Fruit fly (Drosophila melanogaster) whole organism, embryonic: ENCODE data around the gene CG1575.

Experiments
- Adf1 ChIP-seq: fragments of 200-800 bp; sonication (Bioruptor generic); IDR thresholded peaks from 2 replicates; pipeline ENCODE4 v1.3.6; 2022; ENCODE audit warnings: missing biosample characterization, missing genetic modification characterization
- Atf6 ChIP-seq: fragments of 200-800 bp; sonication (Bioruptor generic); IDR thresholded peaks from 2 replicates; pipeline ENCODE4 v1.3.6; 2022; ENCODE audit warnings: missing biosample characterization, missing genetic modification characterization
- BEAF-32 ChIP-seq: fragments of 200-800 bp; sonication (Bioruptor generic); optimal IDR thresholded peaks from 3 replicates; lab custom pipeline; 2017; ENCODE audit warnings: missing biosample characterization, missing genetic modification characterization, mild to moderate bottlenecking, moderate library complexity, missing genetic modification reagents
- CG10321 ChIP-seq: fragments of 200-800 bp; sonication (Bioruptor generic); IDR thresholded peaks from 2 replicates; pipeline ENCODE4 v1.3.6; 2022; ENCODE audit warnings: missing biosample characterization, missing genetic modification characterization
- CG10543 ChIP-seq: fragments of 200-800 bp; sonication (Bioruptor generic); optimal IDR thresholded peaks from 3 replicates; lab custom pipeline; 2017; ENCODE audit warnings: missing biosample characterization, mild to moderate bottlenecking, missing genetic modification characterization, moderate library complexity
- CG11504 ChIP-seq: fragments of 200-800 bp; sonication (Bioruptor generic); optimal IDR thresholded peaks from 3 replicates; lab custom pipeline; 2019; ENCODE audit warnings: missing biosample characterization, mild to moderate bottlenecking, missing genetic modification characterization, moderate library complexity
- CG13123 ChIP-seq: fragments of 200-800 bp; sonication (Bioruptor generic); optimal IDR thresholded peaks from 2 replicates; lab custom pipeline; 2016; ENCODE audit warnings: missing biosample characterization, missing genetic modification characterization
- CG13624 ChIP-seq: fragments of 200-800 bp; sonication (Bioruptor generic); optimal IDR thresholded peaks from 2 replicates; lab custom pipeline; 2016; ENCODE audit warnings: missing biosample characterization, missing genetic modification characterization
- CG14014 ChIP-seq: fragments of 200-800 bp; sonication (Bioruptor generic); IDR thresholded peaks from 2 replicates; pipeline ENCODE4 v1.3.6; 2022; ENCODE audit warnings: missing biosample characterization, missing genetic modification characterization
- CG15514 ChIP-seq: fragments of 200-800 bp; sonication (Bioruptor generic); optimal IDR thresholded peaks from 3 replicates; lab custom pipeline; 2017; ENCODE audit warnings: missing biosample characterization, missing genetic modification characterization, mild to moderate bottlenecking, moderate library complexity, missing genetic modification reagents
- CG1603 ChIP-seq: fragments of 200-800 bp; sonication (Bioruptor generic); optimal IDR thresholded peaks from 2 replicates; lab custom pipeline; 2019; ENCODE audit warnings: missing biosample characterization, mild to moderate bottlenecking, missing genetic modification characterization, moderate library complexity
- CG17186 ChIP-seq: fragments of 200-800 bp; sonication (Bioruptor generic); optimal IDR thresholded peaks from 3 replicates; lab custom pipeline; 2017; ENCODE audit warnings: missing biosample characterization, missing genetic modification reagents, missing genetic modification characterization
- CG1832 ChIP-seq: fragments of 200-800 bp; sonication (Bioruptor generic); optimal IDR thresholded peaks from 2 replicates; lab custom pipeline; 2017; ENCODE audit warnings: missing biosample characterization, mild to moderate bottlenecking, missing genetic modification characterization, inconsistent platforms
- CG2678 ChIP-seq: fragments of 200-800 bp; sonication (Bioruptor generic); optimal IDR thresholded peaks from 3 replicates; lab custom pipeline; 2019; ENCODE audit warnings: missing biosample characterization, mild to moderate bottlenecking, missing genetic modification characterization, moderate library complexity
- CG34422 ChIP-seq: fragments of 200-800 bp; sonication (Bioruptor generic); IDR thresholded peaks from 3 replicates; pipeline ENCODE4 v1.3.6; 2022; ENCODE audit warnings: missing biosample characterization, missing genetic modification characterization
- CG3847 ChIP-seq: fragments of 200-800 bp; sonication (Bioruptor generic); IDR thresholded peaks from 2 replicates; pipeline ENCODE4 v1.3.6; 2022; ENCODE audit warnings: missing biosample characterization, missing genetic modification characterization
- CG4360 ChIP-seq: fragments of 200-800 bp; sonication (Bioruptor generic); IDR thresholded peaks from 2 replicates; pipeline ENCODE4 v1.3.6; 2022; ENCODE audit warnings: missing biosample characterization, missing genetic modification characterization
- CG4617 ChIP-seq: fragments of 200-800 bp; sonication (Bioruptor generic); optimal IDR thresholded peaks from 3 replicates; lab custom pipeline; 2016; ENCODE audit warnings: missing biosample characterization, missing genetic modification characterization, borderline replicate concordance
- CG5180 ChIP-seq: fragments of 200-800 bp; sonication (Bioruptor generic); optimal IDR thresholded peaks from 3 replicates; lab custom pipeline; 2017; ENCODE audit warnings: missing biosample characterization, missing genetic modification characterization, mild to moderate bottlenecking, moderate library complexity, missing genetic modification reagents
- CG6175 ChIP-seq: fragments of 200-800 bp; sonication (Bioruptor generic); IDR thresholded peaks from 3 replicates; pipeline ENCODE4 v1.3.6; 2022; ENCODE audit warnings: missing biosample characterization, missing genetic modification characterization
- CG6765 ChIP-seq: fragments of 200-800 bp; sonication (Bioruptor generic); optimal IDR thresholded peaks from 3 replicates; lab custom pipeline; 2017; ENCODE audit warnings: missing biosample characterization, mild to moderate bottlenecking, missing genetic modification characterization
- CG9609 ChIP-seq: fragments of 200-800 bp; sonication (Bioruptor generic); optimal IDR thresholded peaks from 3 replicates; lab custom pipeline; 2016; ENCODE audit warnings: missing biosample characterization, missing genetic modification characterization
- CG9817 ChIP-seq: fragments of 200-800 bp; sonication (Bioruptor generic); optimal IDR thresholded peaks from 2 replicates; lab custom pipeline; 2018; ENCODE audit warnings: missing biosample characterization, mild to moderate bottlenecking, missing genetic modification characterization, moderate library complexity
- CTCF ChIP-seq: fragments of 200-800 bp; sonication (Bioruptor generic); optimal IDR thresholded peaks from 2 replicates; lab custom pipeline; 2017; ENCODE audit warnings: missing biosample characterization, mild to moderate bottlenecking, missing genetic modification characterization, moderate library complexity
- CoRest ChIP-seq: fragments of 200-800 bp; sonication (Bioruptor generic); optimal IDR thresholded peaks from 3 replicates; lab custom pipeline; 2018; ENCODE audit warnings: missing biosample characterization, mild to moderate bottlenecking, missing genetic modification characterization, moderate library complexity
- Fer3 ChIP-seq: fragments of 200-800 bp; sonication (Bioruptor generic); optimal IDR thresholded peaks from 2 replicates; lab custom pipeline; 2018; ENCODE audit warnings: missing biosample characterization, mild to moderate bottlenecking, missing genetic modification characterization, moderate library complexity
- HmgZ ChIP-seq: fragments of 200-800 bp; sonication (Bioruptor generic); optimal IDR thresholded peaks from 2 replicates; lab custom pipeline; 2018; ENCODE audit warnings: missing biosample characterization, mild to moderate bottlenecking, missing genetic modification characterization
- Hr78 ChIP-seq, 2 experiments: fragments of 200-800 bp in 1 of 2; fragments of >200 bp in 1 of 2; sonication (Bioruptor generic) in 1 of 2; optimal IDR thresholded peaks; 2 replicates each; lab custom pipeline; 2017 to 2019; ENCODE audit warnings: missing biosample characterization in 2 of 2, missing genetic modification characterization in 2 of 2, mild to moderate bottlenecking in 1 of 2, moderate library complexity in 1 of 2
- MESR4 ChIP-seq: fragments of 200-800 bp; sonication (Bioruptor generic); optimal IDR thresholded peaks from 2 replicates; lab custom pipeline; 2018; ENCODE audit warnings: missing biosample characterization, mild to moderate bottlenecking, missing genetic modification characterization, moderate library complexity
- Meics ChIP-seq: fragments of 200-800 bp; sonication (Bioruptor generic); optimal IDR thresholded peaks from 2 replicates; lab custom pipeline; 2017; ENCODE audit warnings: missing biosample characterization, mild to moderate bottlenecking, missing genetic modification characterization
- NC2β ChIP-seq: fragments of 200-800 bp; sonication (Bioruptor generic); optimal IDR thresholded peaks from 2 replicates; lab custom pipeline; 2016; ENCODE audit warnings: missing biosample characterization, missing genetic modification characterization
- Opbp ChIP-seq: fragments of 200-800 bp; sonication (Bioruptor generic); IDR thresholded peaks from 3 replicates; pipeline ENCODE4 v1.3.6; 2022; ENCODE audit warnings: missing biosample characterization, missing genetic modification characterization; ENCODE audit not compliant: partially characterized antibody
- Sry-δ ChIP-seq: fragments of 200-800 bp; sonication (Bioruptor generic); optimal IDR thresholded peaks from 2 replicates; lab custom pipeline; 2016; ENCODE audit warnings: missing biosample characterization, missing genetic modification characterization
- TFAM ChIP-seq: fragments of 200-800 bp; sonication (Bioruptor generic); optimal IDR thresholded peaks from 2 replicates; lab custom pipeline; 2017; ENCODE audit warnings: missing biosample characterization, missing genetic modification characterization, inconsistent platforms
- ci ChIP-seq: fragments of 200-800 bp; sonication (Bioruptor generic); IDR thresholded peaks from 3 replicates; pipeline ENCODE4 v1.3.6; 2022; ENCODE audit warnings: missing biosample characterization, missing genetic modification characterization
- eyg ChIP-seq: fragments of 200-800 bp; sonication (Bioruptor generic); optimal IDR thresholded peaks from 3 replicates; lab custom pipeline; 2016; ENCODE audit warnings: missing biosample characterization, missing genetic modification characterization
- gfzf ChIP-seq: fragments of 200-800 bp; sonication (Bioruptor generic); optimal IDR thresholded peaks from 2 replicates; lab custom pipeline; 2016; ENCODE audit warnings: missing biosample characterization, mild to moderate bottlenecking, missing genetic modification characterization, moderate library complexity
- lmd ChIP-seq: fragments of 200-800 bp; sonication (Bioruptor generic); IDR thresholded peaks from 2 replicates; pipeline ENCODE4 v1.3.6; 2022; ENCODE audit warnings: missing biosample characterization, missing genetic modification characterization
- nom ChIP-seq: fragments of 200-800 bp; sonication (Bioruptor generic); optimal IDR thresholded peaks from 2 replicates; lab custom pipeline; 2017; ENCODE audit warnings: missing biosample characterization, missing genetic modification characterization, mild to moderate bottlenecking, moderate library complexity, missing genetic modification reagents
- row ChIP-seq: fragments of 200-800 bp; sonication (Bioruptor generic); IDR thresholded peaks from 3 replicates; pipeline ENCODE4 v1.3.6; 2022; ENCODE audit warnings: missing biosample characterization, missing genetic modification characterization
- so ChIP-seq: fragments of 200-800 bp; sonication (Bioruptor generic); IDR thresholded peaks from 3 replicates; pipeline ENCODE4 v1.3.6; 2022; ENCODE audit warnings: missing biosample characterization, missing genetic modification characterization
- stwl ChIP-seq: fragments of 200-800 bp; sonication (Bioruptor generic); optimal IDR thresholded peaks from 3 replicates; lab custom pipeline; 2018; ENCODE audit warnings: missing biosample characterization, mild to moderate bottlenecking, missing genetic modification characterization, moderate library complexity
- tll ChIP-seq, 2 experiments: fragments of 200-800 bp in 1 of 2; fragments of >200 bp in 1 of 2; sonication (Bioruptor generic) in 1 of 2; optimal IDR thresholded peaks; 2 replicates each; lab custom pipeline; 2017 to 2019; ENCODE audit warnings: missing biosample characterization in 2 of 2, missing genetic modification characterization in 2 of 2, mild to moderate bottlenecking in 1 of 2, moderate library complexity in 1 of 2
- tna ChIP-seq: fragments of 200-800 bp; sonication (Bioruptor generic); IDR thresholded peaks from 2 replicates; pipeline ENCODE4 v1.3.6; 2022; ENCODE audit warnings: missing biosample characterization, missing genetic modification characterization; ENCODE audit not compliant: partially characterized antibody
- trem ChIP-seq: fragments of 200-800 bp; optimal IDR thresholded peaks from 3 replicates; lab custom pipeline; 2019; ENCODE audit warnings: missing biosample characterization, mild to moderate bottlenecking, missing genetic modification characterization, moderate library complexity
- vvl ChIP-seq: fragments of 200-800 bp; sonication (Bioruptor generic); IDR thresholded peaks from 2 replicates; pipeline ENCODE4 v1.3.6; 2022; ENCODE audit warnings: missing biosample characterization, missing genetic modification characterization
- zfh2 ChIP-seq: fragments of 200-800 bp; sonication (Bioruptor generic); optimal IDR thresholded peaks from 2 replicates; lab custom pipeline; 2016; ENCODE audit warnings: missing biosample characterization, missing genetic modification characterization

CG1575 gene

DNA sequence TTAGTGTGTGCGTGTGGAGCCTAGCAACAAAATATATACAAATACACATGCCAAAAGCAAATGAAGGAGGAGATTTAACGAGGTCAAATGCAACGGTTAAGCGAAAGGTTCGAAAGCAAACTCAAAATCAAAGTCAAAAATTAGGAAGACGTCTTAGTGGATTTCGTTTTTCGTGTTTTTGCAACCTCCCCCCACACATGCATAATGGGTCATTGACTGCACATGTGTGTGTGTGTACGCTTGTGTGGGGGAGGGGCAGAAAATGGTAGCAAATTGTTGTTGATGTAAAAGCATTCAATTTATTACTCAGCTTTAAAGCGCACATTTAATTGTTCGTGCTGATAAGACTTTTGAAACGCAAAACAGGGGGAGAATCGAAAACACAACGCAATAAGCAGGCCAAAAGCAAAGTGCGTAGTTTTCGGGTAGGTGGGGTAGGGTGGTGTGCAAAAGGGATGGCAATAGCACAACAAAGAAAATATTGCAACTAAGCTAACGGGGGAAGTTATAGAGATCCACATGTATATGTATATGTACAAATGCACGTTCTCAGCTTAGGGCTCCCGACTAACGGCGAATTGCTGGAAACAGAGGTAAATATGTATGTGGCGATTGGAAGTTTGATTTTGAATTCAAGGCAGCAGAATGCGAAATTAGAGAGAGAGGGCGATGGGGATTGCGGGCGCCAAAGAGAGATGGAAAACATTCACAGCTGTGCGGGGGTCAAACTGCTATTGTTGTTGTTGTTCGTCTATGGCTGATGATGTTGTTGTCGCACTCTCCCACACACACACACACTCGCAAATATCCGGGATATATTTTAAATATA, 23.7 kb upstream of the CG1575 start (continued):
- 0 out of 2 replicates have a peak, but pooled peaks have one; percentile 23 for TF ChIP-seq Atf6 (GFP tag; lab: Robert Waterston, UW)
- TF ChIP-seq CG10321 (GFP tag; lab: Robert Waterston, UW): peak; percentile 75
- peak; percentile 9 for TF ChIP-seq Fer3 (tag; lab: Kevin White, UChicago)
- peak; percentile 14 for TF ChIP-seq Meics
- TF ChIP-seq CG1832 (GFP tag; lab: Kevin White, UChicago): peak; percentile 74
- 0 out of 2 replicates have a peak, but pooled peaks have one; percentile 7 for TF ChIP-seq lmd (GFP tag; lab: Robert Waterston, UW)
- peak; percentile 57 for TF ChIP-seq CG10543 (GFP tag; lab: Kevin White, UChicago)
- peak; percentile 58 for TF ChIP-seq CG6765 (GFP tag; lab: Kevin White, UChicago)
- TF ChIP-seq CG4360 (GFP tag; lab: Robert Waterston, UW): peak; percentile 93
- peak; percentile 4 for TF ChIP-seq CG2678 (tag; lab: Kevin White, UChicago)
- TF ChIP-seq nom (GFP tag; lab: Kevin White, UChicago): peak; percentile 1
- no peak for TF ChIP-seq tna (GFP tag; lab: Robert Waterston, UW)
- TF ChIP-seq row (GFP tag; lab: Robert Waterston, UW): no peak
- no peak for TF ChIP-seq tll (GFP tag; optimal IDR thresholded peaks at IDR 0.05; lab: Kevin White, UChicago)
- TF ChIP-seq so: no peak
- no peak for TF ChIP-seq CG9817
- no peak for TF ChIP-seq eyg

DNA sequence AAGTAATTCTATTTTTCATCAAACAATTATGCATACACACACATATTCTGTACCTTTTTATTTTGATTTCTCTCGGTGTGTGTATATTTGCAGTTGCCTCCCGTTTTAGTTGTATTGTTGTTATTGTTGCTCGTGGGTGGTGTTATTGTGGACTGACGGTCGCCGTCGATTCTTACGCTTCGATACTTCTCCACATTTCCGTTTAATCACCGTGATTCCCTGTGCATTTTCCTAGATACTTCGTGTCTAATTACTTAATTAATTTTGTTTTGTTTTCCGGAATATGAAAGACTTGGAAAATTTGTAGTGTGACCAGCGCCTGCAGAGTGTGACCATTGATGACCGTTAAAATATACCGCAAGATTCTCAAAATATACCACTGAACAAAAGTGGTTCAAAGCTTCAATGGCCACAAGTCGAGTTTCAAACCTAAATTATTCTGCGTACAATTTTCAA, 23.1 kb upstream of the CG1575 start, which contains the start of gene UbcE2H:
UbcE2H (minus strand) TSS at position 343 of the 456 bp plus-strand sequence.
- TF ChIP-seq CG13123 (GFP tag; lab: Kevin White, UChicago) (no peak), gfzf (peak; percentile 96), CG6175 (GFP tag; lab: Robert Waterston, UW) (no peak), CTCF (GFP tag; lab: Kevin White, UChicago) (peak; percentile 61), BEAF-32 (peak; percentile 49), CG14014 (no peak), ci (GFP tag; lab: Robert Waterston, UW) (0 out of 3 replicates have a peak, but pooled peaks have one; percentile 25), TFAM (GFP tag; lab: Kevin White, UChicago) (no peak), HmgZ (tag; lab: Kevin White, UChicago) (peak; percentile 39), CG17186 (GFP tag; lab: Kevin White, UChicago) (peak; percentile 23), Hr78 (GFP tag; optimal IDR thresholded peaks at IDR 0.05; lab: Kevin White, UChicago) (peak in 1 of 2 experiments; percentile 30), CG13624 (GFP tag; lab: Kevin White, UChicago) (peak; percentile 18), CG11504 (peak; percentile 13), Sry-δ (GFP tag; lab: Kevin White, UChicago) (peak; percentile 46), MESR4 (GFP tag; lab: Kevin White, UChicago) (peak; percentile 63), CG3847 (GFP tag; lab: Robert Waterston, UW) (peak; percentile 37; the same call in 1 of the 2 replicates), stwl (tag; lab: Kevin White, UChicago) (peak; percentile 60), CG4617 (peak; percentile 59), CG34422 (peak; percentile 11; the same call in 1 of the 3 replicates), CG9609 (GFP tag; lab: Kevin White, UChicago) (no peak), Adf1 (no peak), trem (tag; lab: Kevin White, UChicago) (peak; percentile 63), CG1603 (tag; lab: Kevin White, UChicago) (peak; percentile 71), zfh2 (no peak), CoRest (peak; percentile 60), NC2β (GFP tag; lab: Kevin White, UChicago) (peak; percentile 3), vvl (GFP tag; lab: Robert Waterston, UW) (peak; percentile 77), CG5180 (no peak), Opbp (GFP tag; lab: Robert Waterston, UW) (peak; percentile 16; the same call in 1 of the 3 replicates), CG15514 (peak; percentile 91)
